Fruit fly (Drosophila melanogaster) whole organism, prepupa: ENCODE results near the gene Vps16A.

ENCODE experiments used
- CG11902 ChIP-seq: fragments of 200-800 bp; sonication (Bioruptor generic); optimal IDR thresholded peaks from 3 replicates; lab custom pipeline; 2016; ENCODE audit warnings: missing biosample characterization, missing genetic modification characterization
- CG4318 ChIP-seq: fragments of 200-800 bp; sonication (Bioruptor generic); optimal IDR thresholded peaks from 3 replicates; lab custom pipeline; 2017; ENCODE audit warnings: missing biosample characterization, mild to moderate bottlenecking, missing genetic modification characterization
- Hr39 ChIP-seq: fragments of 200-800 bp; sonication (Bioruptor generic); optimal IDR thresholded peaks from 2 replicates; lab custom pipeline; 2016; ENCODE audit warnings: missing biosample characterization, missing genetic modification characterization
- OdsH ChIP-seq: fragments of 200-800 bp; sonication (Bioruptor generic); optimal IDR thresholded peaks from 3 replicates; lab custom pipeline; 2016; ENCODE audit warnings: missing biosample characterization, missing genetic modification characterization
- Sox14 ChIP-seq: fragments of 200-800 bp; sonication (Bioruptor generic); optimal IDR thresholded peaks from 3 replicates; lab custom pipeline; 2016; ENCODE audit warnings: missing biosample characterization, missing genetic modification characterization
- spab ChIP-seq: fragments of 200-800 bp; sonication (Bioruptor generic); optimal IDR thresholded peaks from 2 replicates; lab custom pipeline; 2017; ENCODE audit warnings: missing biosample characterization, mild to moderate bottlenecking, missing genetic modification characterization, missing genetic modification reagents

- TF ChIP-seq spab (GFP tag; lab: Kevin White, UChicago) (no peak), CG4318 (no peak), CG11902 (GFP tag; lab: Kevin White, UChicago) (no peak), OdsH (GFP tag; lab: Kevin White, UChicago) (no peak), Sox14 (GFP tag; lab: Kevin White, UChicago) (peak; percentile 34), Hr39 (GFP tag; lab: Kevin White, UChicago) (no peak)
Measured at dm6 chr3R:9239941-9240400, 26.8 kb upstream of the Vps16A start.
